Fruit fly (Drosophila melanogaster) whole organism, embryonic: ENCODE data around the gene CG1607.

ENCODE experiments used
- Antp ChIP-seq: fragments of 200-800 bp; sonication (Bioruptor generic); optimal IDR thresholded peaks from 3 replicates; lab custom pipeline; 2016; ENCODE audit warnings: missing biosample characterization, missing genetic modification characterization
- B-H2 ChIP-seq: fragments of 200-800 bp; sonication (Bioruptor generic); optimal IDR thresholded peaks from 2 replicates; lab custom pipeline; 2018; ENCODE audit warnings: missing biosample characterization, mild to moderate bottlenecking, missing genetic modification characterization
- Bgb ChIP-seq: fragments of 200-800 bp; sonication (Bioruptor generic); IDR thresholded peaks from 2 replicates; pipeline ENCODE4 v1.3.6; 2022; ENCODE audit warnings: missing biosample characterization, missing genetic modification characterization; ENCODE audit not compliant: partially characterized antibody
- CG10366 ChIP-seq: fragments of 200-800 bp; sonication (Bioruptor generic); IDR thresholded peaks from 2 replicates; pipeline ENCODE4 v1.3.6; 2022; ENCODE audit warnings: missing biosample characterization, missing genetic modification characterization
- CG10979 ChIP-seq: fragments of 200-800 bp; sonication (Bioruptor generic); optimal IDR thresholded peaks from 2 replicates; lab custom pipeline; 2018; ENCODE audit warnings: missing biosample characterization, mild to moderate bottlenecking, missing genetic modification characterization, moderate library complexity
- CG12104 ChIP-seq: fragments of 200-800 bp; sonication (Bioruptor generic); optimal IDR thresholded peaks from 3 replicates; lab custom pipeline; 2016; ENCODE audit warnings: missing biosample characterization, missing genetic modification characterization
- CG12236 ChIP-seq: fragments of 200-800 bp; sonication (Bioruptor generic); optimal IDR thresholded peaks from 2 replicates; lab custom pipeline; 2016; ENCODE audit warnings: missing biosample characterization, missing genetic modification characterization
- CG14667 ChIP-seq: fragments of 200-800 bp; sonication (Bioruptor generic); IDR thresholded peaks from 2 replicates; pipeline ENCODE4 v1.3.6; 2022; ENCODE audit warnings: missing biosample characterization, missing genetic modification characterization
- CG14710 ChIP-seq: fragments of 200-800 bp; sonication (Bioruptor generic); optimal IDR thresholded peaks from 3 replicates; lab custom pipeline; 2019; ENCODE audit warnings: missing biosample characterization, mild to moderate bottlenecking, missing genetic modification characterization, moderate library complexity
- CG1603 ChIP-seq: fragments of 200-800 bp; sonication (Bioruptor generic); optimal IDR thresholded peaks from 2 replicates; lab custom pipeline; 2019; ENCODE audit warnings: missing biosample characterization, mild to moderate bottlenecking, missing genetic modification characterization, moderate library complexity
- CG31365 ChIP-seq: fragments of 200-800 bp; sonication (Bioruptor generic); optimal IDR thresholded peaks from 2 replicates; lab custom pipeline; 2018; ENCODE audit warnings: missing biosample characterization, mild to moderate bottlenecking, missing genetic modification characterization
- CG34376 ChIP-seq: fragments of 200-800 bp; sonication (Bioruptor generic); optimal IDR thresholded peaks from 2 replicates; lab custom pipeline; 2018; ENCODE audit warnings: missing biosample characterization, mild to moderate bottlenecking, missing genetic modification characterization
- CG6272 ChIP-seq: fragments of 200-800 bp; sonication (Bioruptor generic); IDR thresholded peaks from 2 replicates; pipeline ENCODE4 v1.3.6; 2022; ENCODE audit warnings: missing biosample characterization, missing genetic modification characterization
- CG6683 ChIP-seq: fragments of 200-800 bp; sonication (Bioruptor generic); optimal IDR thresholded peaks from 2 replicates; lab custom pipeline; 2017; ENCODE audit warnings: missing biosample characterization, mild to moderate bottlenecking, missing genetic modification characterization, missing genetic modification reagents
- CG7357 ChIP-seq: fragments of 200-800 bp; sonication (Bioruptor generic); IDR thresholded peaks from 3 replicates; pipeline ENCODE4 v1.3.6; 2022; ENCODE audit warnings: missing biosample characterization, missing genetic modification characterization
- CG7745 ChIP-seq: fragments of 200-800 bp; sonication (Bioruptor generic); optimal IDR thresholded peaks from 2 replicates; lab custom pipeline; 2018; ENCODE audit warnings: missing biosample characterization, mild to moderate bottlenecking, missing genetic modification characterization, moderate library complexity
- CG8281 ChIP-seq: fragments of 200-800 bp; sonication (Bioruptor generic); optimal IDR thresholded peaks from 2 replicates; lab custom pipeline; 2018; ENCODE audit warnings: missing biosample characterization, mild to moderate bottlenecking, missing genetic modification characterization, moderate library complexity
- CG9215 ChIP-seq: fragments of 200-800 bp; sonication (Bioruptor generic); IDR thresholded peaks from 2 replicates; pipeline ENCODE4 v1.3.6; 2022; ENCODE audit warnings: missing biosample characterization, missing genetic modification characterization
- CTCF ChIP-seq: fragments of 200-800 bp; sonication (Bioruptor generic); optimal IDR thresholded peaks from 2 replicates; lab custom pipeline; 2017; ENCODE audit warnings: missing biosample characterization, mild to moderate bottlenecking, missing genetic modification characterization, moderate library complexity
- Chrac-16 ChIP-seq: fragments of 200-800 bp; sonication (Bioruptor generic); optimal IDR thresholded peaks from 3 replicates; lab custom pipeline; 2016; ENCODE audit warnings: missing biosample characterization, missing genetic modification characterization
- Dad ChIP-seq: fragments of 200-800 bp; sonication (Bioruptor generic); optimal IDR thresholded peaks from 3 replicates; lab custom pipeline; 2016; ENCODE audit warnings: missing biosample characterization, missing genetic modification characterization
- Doc2 ChIP-seq: fragments of 200-800 bp; sonication (Bioruptor generic); IDR thresholded peaks from 2 replicates; pipeline ENCODE4 v1.3.6; 2022; ENCODE audit warnings: missing biosample characterization, missing genetic modification characterization
- Ets65A ChIP-seq: fragments of 200-800 bp; sonication (Bioruptor generic); peaks from one replicate; lab custom pipeline; 2016; ENCODE audit warnings: missing biosample characterization, missing genetic modification characterization
- Fer2 ChIP-seq: fragments of 200-800 bp; sonication (Bioruptor generic); optimal IDR thresholded peaks from 2 replicates; lab custom pipeline; 2018; ENCODE audit warnings: missing biosample characterization, mild to moderate bottlenecking, missing genetic modification characterization, moderate library complexity
- H2.0 ChIP-seq: fragments of 200-800 bp; sonication (Bioruptor generic); IDR thresholded peaks from 2 replicates; pipeline ENCODE4 v1.3.6; 2022; ENCODE audit warnings: missing biosample characterization, missing genetic modification characterization
- HmgD ChIP-seq: fragments of 200-800 bp; sonication (Bioruptor generic); optimal IDR thresholded peaks from 3 replicates; lab custom pipeline; 2016; ENCODE audit warnings: missing biosample characterization, missing genetic modification characterization
- Hmr ChIP-seq: fragments of 200-800 bp; sonication (Bioruptor generic); optimal IDR thresholded peaks from 3 replicates; lab custom pipeline; 2017; ENCODE audit warnings: mild to moderate bottlenecking, missing biosample characterization, missing genetic modification reagents, missing genetic modification characterization
- Hr3 ChIP-seq: fragments of 200-800 bp; sonication (Bioruptor generic); optimal IDR thresholded peaks from 3 replicates; lab custom pipeline; 2016; ENCODE audit warnings: missing biosample characterization, missing genetic modification characterization
- Hr78 ChIP-seq, 2 experiments: fragments of 200-800 bp in 1 of 2; fragments of >200 bp in 1 of 2; sonication (Bioruptor generic) in 1 of 2; optimal IDR thresholded peaks; 2 replicates each; lab custom pipeline; 2017 to 2019; ENCODE audit warnings: missing biosample characterization in 2 of 2, missing genetic modification characterization in 2 of 2, mild to moderate bottlenecking in 1 of 2, moderate library complexity in 1 of 2
- MESR4 ChIP-seq: fragments of 200-800 bp; sonication (Bioruptor generic); optimal IDR thresholded peaks from 2 replicates; lab custom pipeline; 2018; ENCODE audit warnings: missing biosample characterization, mild to moderate bottlenecking, missing genetic modification characterization, moderate library complexity
- Max ChIP-seq: fragments of 200-800 bp; sonication (Bioruptor generic); optimal IDR thresholded peaks from 2 replicates; lab custom pipeline; 2016; ENCODE audit warnings: missing biosample characterization, mild to moderate bottlenecking, missing genetic modification characterization
- NC2α ChIP-seq: fragments of 200-800 bp; sonication (Bioruptor generic); optimal IDR thresholded peaks from 2 replicates; lab custom pipeline; 2016; ENCODE audit warnings: missing biosample characterization, missing genetic modification characterization
- Oaz ChIP-seq: fragments of 200-800 bp; sonication (Bioruptor generic); IDR thresholded peaks from 2 replicates; pipeline ENCODE4 v1.3.6; 2022; ENCODE audit warnings: missing biosample characterization, missing genetic modification characterization
- Rfx ChIP-seq: fragments of 200-800 bp; sonication (Bioruptor generic); IDR thresholded peaks from 2 replicates; pipeline ENCODE4 v1.3.6; 2022; ENCODE audit warnings: missing biosample characterization, missing genetic modification characterization
- Scr ChIP-seq: fragments of 200-800 bp; sonication (Bioruptor generic); IDR thresholded peaks from 2 replicates; pipeline ENCODE4 v1.3.6; 2022; ENCODE audit warnings: missing biosample characterization, missing genetic modification characterization; ENCODE audit not compliant: partially characterized antibody
- Six4 ChIP-seq: fragments of 200-800 bp; sonication (Bioruptor generic); optimal IDR thresholded peaks from 2 replicates; lab custom pipeline; 2016; ENCODE audit warnings: missing biosample characterization, missing genetic modification characterization
- Sox102F ChIP-seq: fragments of 200-800 bp; sonication (Bioruptor generic); optimal IDR thresholded peaks from 2 replicates; lab custom pipeline; 2018; ENCODE audit warnings: missing biosample characterization, mild to moderate bottlenecking, missing genetic modification characterization, moderate library complexity
- Xrp1 ChIP-seq: fragments of 200-800 bp; sonication (Bioruptor generic); IDR thresholded peaks from 2 replicates; pipeline ENCODE4 v1.3.6; 2022; ENCODE audit warnings: missing biosample characterization, missing genetic modification characterization
- caup ChIP-seq: fragments of 200-800 bp; sonication (Bioruptor generic); optimal IDR thresholded peaks from 3 replicates; lab custom pipeline; 2017; ENCODE audit warnings: missing biosample characterization, mild to moderate bottlenecking, missing genetic modification characterization, moderate library complexity; ENCODE audit not compliant: severe bottlenecking
- crc ChIP-seq: fragments of 200-800 bp; sonication (Bioruptor generic); optimal IDR thresholded peaks from 2 replicates; lab custom pipeline; 2016; ENCODE audit warnings: missing biosample characterization, missing genetic modification characterization
- fru ChIP-seq: fragments of >200 bp; optimal IDR thresholded peaks from 2 replicates; lab custom pipeline; 2017
- gem ChIP-seq: fragments of 200-800 bp; sonication (Bioruptor generic); optimal IDR thresholded peaks from 2 replicates; lab custom pipeline; 2019; ENCODE audit warnings: missing biosample characterization, mild to moderate bottlenecking, missing genetic modification characterization, moderate library complexity
- hbn ChIP-seq: fragments of 200-800 bp; sonication (Bioruptor generic); IDR thresholded peaks from 2 replicates; pipeline ENCODE4 v1.3.6; 2022; ENCODE audit warnings: missing biosample characterization, missing genetic modification characterization; ENCODE audit not compliant: partially characterized antibody
- ind ChIP-seq: fragments of 200-800 bp; sonication (Bioruptor generic); optimal IDR thresholded peaks from 3 replicates; lab custom pipeline; 2016; ENCODE audit warnings: missing biosample characterization, missing genetic modification characterization
- lola ChIP-seq, 3 experiments: fragments of >200 bp in 2 of 3; fragments of 200-800 bp in 1 of 3; sonication (Bioruptor generic) in 1 of 3; optimal IDR thresholded peaks; 2 replicates each; lab custom pipeline; 2017 to 2019; ENCODE audit warnings: missing biosample characterization in 3 of 3, missing genetic modification characterization in 3 of 3, mild to moderate bottlenecking in 1 of 3, moderate library complexity in 1 of 3
- otp ChIP-seq: fragments of 200-800 bp; sonication (Bioruptor generic); IDR thresholded peaks from 3 replicates; pipeline ENCODE4, ENCODE4 v1.3.6; 2022; ENCODE audit warnings: missing biosample characterization, missing genetic modification characterization
- sens-2 ChIP-seq: fragments of 200-800 bp; sonication (Bioruptor generic); IDR thresholded peaks from 2 replicates; pipeline ENCODE4 v1.3.6; 2022; ENCODE audit warnings: missing biosample characterization, missing genetic modification characterization
- sima ChIP-seq: fragments of 200-800 bp; sonication (Bioruptor generic); optimal IDR thresholded peaks from 2 replicates; lab custom pipeline; 2016; ENCODE audit warnings: missing biosample characterization, missing genetic modification characterization
- tgo ChIP-seq: fragments of 200-800 bp; sonication (Bioruptor generic); IDR thresholded peaks from 3 replicates; pipeline ENCODE4 v1.3.6; 2022; ENCODE audit warnings: missing biosample characterization, missing genetic modification characterization
- unpg ChIP-seq: fragments of 200-800 bp; sonication (Bioruptor generic); optimal IDR thresholded peaks from 3 replicates; lab custom pipeline; 2018; ENCODE audit warnings: missing biosample characterization, mild to moderate bottlenecking, missing genetic modification characterization, moderate library complexity
- vvl ChIP-seq: fragments of 200-800 bp; sonication (Bioruptor generic); IDR thresholded peaks from 2 replicates; pipeline ENCODE4 v1.3.6; 2022; ENCODE audit warnings: missing biosample characterization, missing genetic modification characterization

The CG1607 gene

DNA sequence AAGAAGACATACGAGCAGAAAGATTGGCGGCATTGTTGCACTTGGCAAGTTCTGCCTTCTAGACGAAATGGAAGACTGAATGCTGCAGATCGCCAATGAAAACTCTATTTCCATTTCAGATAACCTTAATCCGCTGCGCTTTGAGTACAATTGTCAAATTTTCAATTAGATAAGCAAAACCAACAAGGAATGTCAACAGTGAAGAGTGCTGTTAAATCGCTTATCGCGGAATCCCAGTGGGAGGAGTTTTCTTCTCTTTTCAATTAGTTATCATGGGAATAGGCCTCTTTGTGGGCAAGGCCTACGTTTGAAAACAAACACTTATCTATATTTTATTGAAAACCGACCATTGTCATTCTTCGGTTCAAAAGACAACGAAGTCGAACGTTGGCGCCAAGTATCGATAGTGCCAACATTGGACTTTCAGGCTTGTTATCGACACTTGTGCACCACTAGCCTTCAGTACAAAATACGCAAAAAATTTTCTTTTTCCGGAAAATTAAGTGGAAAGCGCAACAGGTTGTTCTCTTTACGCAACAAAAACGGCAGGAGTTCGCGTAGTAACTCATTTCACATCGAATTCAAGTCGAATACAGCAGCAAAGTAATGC, 13.4 kb downstream of the CG1607 start, which contains the start of the genes Ugt35D1 and Gcn2 (continued):
- no peak for TF ChIP-seq CG10366 (GFP tag; lab: Robert Waterston, UW)
- no peak for TF ChIP-seq gem
- TF ChIP-seq crc (GFP tag; lab: Kevin White, UChicago), result no peak
- TF ChIP-seq Hr3 (GFP tag; lab: Kevin White, UChicago), result no peak
- TF ChIP-seq Doc2 (GFP tag; lab: Robert Waterston, UW), result no peak
- peak; percentile 18 for TF ChIP-seq CG10979 (tag; lab: Kevin White, UChicago)
- no peak for TF ChIP-seq Oaz (GFP tag; lab: Robert Waterston, UW)
- no peak for TF ChIP-seq CG7357 (GFP tag; lab: Robert Waterston, UW)
- no peak for TF ChIP-seq sima (GFP tag; lab: Kevin White, UChicago)
- TF ChIP-seq CG8281 (tag; lab: Kevin White, UChicago), result no peak
- no peak for TF ChIP-seq CG14667 (GFP tag; lab: Robert Waterston, UW)
- TF ChIP-seq CTCF (GFP tag; lab: Kevin White, UChicago), result no peak
- no peak for TF ChIP-seq CG6272 (GFP tag; lab: Robert Waterston, UW)
- TF ChIP-seq CG31365 (tag; lab: Kevin White, UChicago), result no peak
- TF ChIP-seq caup, result no peak
- peak; percentile 5 for TF ChIP-seq MESR4 (GFP tag; lab: Kevin White, UChicago)
- peak; percentile 42; the same call in 1 of the 2 replicates for TF ChIP-seq Rfx (GFP tag; lab: Robert Waterston, UW)
- TF ChIP-seq Hmr (GFP tag; lab: Kevin White, UChicago), result no peak
- peak; percentile 54; the same call in 1 of the 2 replicates for TF ChIP-seq vvl (GFP tag; lab: Robert Waterston, UW)
- no peak for TF ChIP-seq tgo
- TF ChIP-seq Bgb (GFP tag; lab: Robert Waterston, UW), result peak; percentile 53; the same call in 1 of the 2 replicates
- TF ChIP-seq NC2α (GFP tag; lab: Kevin White, UChicago), result peak; percentile 48
- peak; percentile 39 for TF ChIP-seq Max (GFP tag; lab: Kevin White, UChicago)
- TF ChIP-seq CG14710 (tag; lab: Kevin White, UChicago), result peak; percentile 64
- no peak for TF ChIP-seq Hr78 (GFP tag; optimal IDR thresholded peaks at IDR 0.05; lab: Kevin White, UChicago)
- TF ChIP-seq Xrp1, result peak; percentile 84
- peak; percentile 57 for TF ChIP-seq hbn (GFP tag; lab: Robert Waterston, UW)
- TF ChIP-seq ind (GFP tag; lab: Kevin White, UChicago), result no peak
- TF ChIP-seq sens-2, result 0 out of 2 replicates have a peak, but pooled peaks have one; percentile 44
- peak; percentile 25 for TF ChIP-seq CG12236 (GFP tag; lab: Kevin White, UChicago)
- peak; percentile 70; the same call in 2 of the 3 replicates for TF ChIP-seq otp (GFP tag; lab: Robert Waterston, UW)
- no peak for TF ChIP-seq HmgD (GFP tag; lab: Kevin White, UChicago)
- peak; percentile 2 for TF ChIP-seq CG6683 (GFP tag; lab: Kevin White, UChicago)
- no peak for TF ChIP-seq H2.0 (GFP tag; lab: Robert Waterston, UW)
- TF ChIP-seq Six4 (GFP tag; lab: Kevin White, UChicago), result peak; percentile 21
- peak in 1 of 3 experiments; percentile 25 for TF ChIP-seq lola (GFP tag; optimal IDR thresholded peaks at IDR 0.05; lab: Kevin White, UChicago)
- no peak for TF ChIP-seq Ets65A
- peak; percentile 86 for TF ChIP-seq CG7745 (tag; lab: Kevin White, UChicago)
- TF ChIP-seq Dad (GFP tag; lab: Kevin White, UChicago), result no peak
- TF ChIP-seq Antp (GFP tag; lab: Kevin White, UChicago), result peak; percentile 4
- no peak for TF ChIP-seq CG34376 (GFP tag; lab: Kevin White, UChicago)
- no peak for TF ChIP-seq fru (lab: Kevin White, UChicago)
- no peak for TF ChIP-seq unpg (GFP tag; lab: Kevin White, UChicago)
- TF ChIP-seq Scr (GFP tag; lab: Robert Waterston, UW), result peak; percentile 74
- TF ChIP-seq CG12104 (GFP tag; lab: Kevin White, UChicago), result peak; percentile 53
- no peak for TF ChIP-seq CG9215 (GFP tag; lab: Robert Waterston, UW)
- no peak for TF ChIP-seq B-H2
- no peak for TF ChIP-seq CG1603 (tag; lab: Kevin White, UChicago)
- no peak for TF ChIP-seq Fer2 (tag; lab: Kevin White, UChicago)
- TF ChIP-seq Chrac-16 (GFP tag; lab: Kevin White, UChicago), result no peak
- TF ChIP-seq Sox102F (GFP tag; lab: Kevin White, UChicago), result no peak
